Worm (Caenorhabditis elegans): ENCODE measurements around the gene nhr-141.

- TF ChIP-seq lin-15B (tag; optimal IDR thresholded peaks at IDR 0.05) (no peak), jun-1 (tag; optimal IDR thresholded peaks at IDR 0.05) (no peak), C16A3.4 (tag; optimal IDR thresholded peaks at IDR 0.05) (no peak), tbx-2 (tag; optimal IDR thresholded peaks at IDR 0.05) (no peak), snpc-4 (tag; optimal IDR thresholded peaks at IDR 0.05) (no peak), hlh-4 (tag; optimal IDR thresholded peaks at IDR 0.05) (no peak), fos-1 (tag; optimal IDR thresholded peaks at IDR 0.05) (no peak)
Measured at ce11 chrV:7414909-7415308, 29.6 kb upstream of the nhr-141 start, which contains the start of gene F18E3.12.

All from whole organism, L1 larva.